Fruit fly (Drosophila melanogaster): ENCODE results near the gene CG33645.

DNA sequence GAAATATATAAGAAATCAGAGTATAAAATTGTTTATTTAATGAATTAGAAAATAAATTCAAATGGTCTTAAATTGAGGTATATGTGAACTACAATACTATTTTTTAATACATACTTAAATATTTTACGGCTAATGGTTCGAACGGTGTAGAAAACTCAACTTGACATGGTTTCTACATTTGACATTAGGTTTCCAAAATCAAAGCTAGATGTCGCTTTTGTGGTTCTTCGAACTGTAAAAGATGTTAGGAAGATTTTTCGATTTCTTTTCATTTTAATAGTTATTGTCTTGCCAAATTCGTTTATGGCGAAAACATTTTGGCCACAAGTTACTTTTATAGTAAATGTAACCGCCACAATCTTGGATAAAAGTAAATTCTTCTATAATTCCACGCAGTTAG, 32.2 kb upstream of the CG33645 start:
- TF ChIP-seq CG8478 (optimal IDR thresholded peaks at IDR 0.05): no peak
- TF ChIP-seq CTCF (optimal IDR thresholded peaks at IDR 0.05): peak; percentile 73 to 90

All from S2 (cell line).